Worm (Caenorhabditis elegans): ENCODE measurements around the gene unc-26.

DNA sequence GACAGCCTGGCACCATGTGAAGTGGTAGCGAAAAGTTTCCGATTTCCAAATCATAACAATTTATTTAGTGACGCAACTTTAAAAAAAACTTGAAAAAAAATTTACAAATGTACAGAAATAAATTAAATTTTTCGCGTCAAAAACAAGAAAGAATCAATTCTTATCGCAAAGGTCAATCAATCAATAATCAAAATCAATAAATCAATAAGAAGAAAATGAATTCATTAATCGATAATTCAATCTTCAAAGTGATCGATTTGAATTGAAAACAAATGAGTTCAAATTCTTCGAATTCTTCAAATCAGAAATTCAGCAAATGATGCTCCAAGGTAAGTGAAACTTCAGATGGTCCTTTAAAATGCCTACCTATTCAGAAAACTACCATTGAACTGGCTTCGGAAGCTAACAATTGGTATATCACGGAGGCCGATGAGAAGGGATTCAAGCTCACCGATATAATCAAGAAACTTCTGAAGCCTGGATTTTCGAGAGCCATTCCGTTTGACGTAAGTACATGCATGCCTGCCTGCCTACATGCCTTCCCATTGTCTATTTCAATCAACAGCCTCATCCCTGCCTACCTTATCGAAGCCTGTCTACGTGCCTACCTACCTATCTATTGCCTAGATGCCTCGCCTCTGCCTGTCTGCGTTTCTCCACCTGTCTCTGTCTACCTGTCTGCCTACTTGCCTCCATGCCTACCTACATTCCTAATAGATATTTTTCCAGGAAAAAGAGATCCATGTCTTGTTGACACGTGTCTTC lies 47.8 kb upstream of the unc-26 start:
- TF ChIP-seq nfya-1 (tag; optimal IDR thresholded peaks at IDR 0.05; ENCODE audit: insufficient read depth) = no peak
- no peak for TF ChIP-seq elt-3 (tag; optimal IDR thresholded peaks at IDR 0.05)
- TF ChIP-seq unc-39 (tag; optimal IDR thresholded peaks at IDR 0.05) = no peak
- TF ChIP-seq jun-1 (tag; optimal IDR thresholded peaks at IDR 0.05) = no peak

Measured in whole organism, L3 larva.